Fruit fly (Drosophila melanogaster) S2 (cell line): ENCODE results near the gene mRRF1.

Experiments used
- CG8478 ChIP-seq: fragments of >200 bp; optimal IDR thresholded peaks from 2 replicates; lab custom pipeline; 2018
- CTCF ChIP-seq, 2 experiments: fragments of >200 bp; optimal IDR thresholded peaks; 2 replicates each; lab custom pipeline; 2018

- TF ChIP-seq CG8478 (no peak), CTCF (optimal IDR thresholded peaks at IDR 0.05; lab: Kevin White, UChicago) (no peak)
Observed at dm6 chr3L:9373374-9374004, 9.3 kb downstream of the mRRF1 start.
